Worm (Caenorhabditis elegans) whole organism, L3 larva: ENCODE results near the gene wago-5.
A peak's percentile ranks its signal among the peaks of the same experiment; 100 is the strongest.

Experiments
- fkh-10 ChIP-seq: sonication (generic microtip); optimal IDR thresholded peaks from 2 replicates; lab custom pipeline; 2017; ENCODE audit warnings: missing biosample characterization, missing genetic modification reagents, missing genetic modification characterization
- tbx-2 ChIP-seq: sonication (generic microtip); optimal IDR thresholded peaks from 2 replicates; lab custom pipeline; 2016; ENCODE audit warnings: mild to moderate bottlenecking, missing genetic modification characterization, missing compliant biosample characterization

DNA sequence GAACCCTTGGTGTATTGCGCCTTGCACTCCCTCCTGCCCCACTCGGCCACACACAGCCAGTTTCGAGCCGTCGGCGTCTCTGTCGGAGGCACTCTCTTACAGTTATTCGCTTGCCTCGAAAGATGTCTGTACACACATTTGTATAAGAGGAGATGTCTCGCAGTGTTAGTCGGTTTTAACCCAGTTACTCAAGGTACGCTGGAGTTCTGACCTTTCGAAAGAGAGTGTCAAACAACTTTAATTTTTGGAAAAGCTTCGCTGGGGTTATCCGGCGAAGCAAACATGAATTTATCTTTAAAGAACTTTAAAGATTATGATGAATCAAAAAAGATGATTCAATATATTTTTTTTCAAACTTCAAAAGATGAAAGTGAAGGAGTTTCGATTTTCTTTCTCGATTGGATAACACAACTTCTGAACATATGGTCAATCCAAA, 29.4 kb upstream of the wago-5 start:
- TF ChIP-seq tbx-2 (tag; lab: Kevin White, UChicago): peak; percentile 97
- TF ChIP-seq fkh-10: peak; percentile 100
